Fruit fly (Drosophila melanogaster) whole organism, embryonic: ENCODE data around the gene CG7366.
A peak's percentile ranks its signal among the peaks of the same experiment; 100 is the strongest.

ENCODE experiments used
- CG10274 ChIP-seq: fragments of 200-800 bp; sonication (Bioruptor generic); optimal IDR thresholded peaks from 3 replicates; lab custom pipeline; 2017; ENCODE audit warnings: missing biosample characterization, mild to moderate bottlenecking, missing genetic modification characterization
- CG11398 ChIP-seq: fragments of 200-800 bp; sonication (Bioruptor generic); optimal IDR thresholded peaks from 2 replicates; lab custom pipeline; 2016; ENCODE audit warnings: missing biosample characterization, missing genetic modification characterization
- CG11504 ChIP-seq: fragments of 200-800 bp; sonication (Bioruptor generic); optimal IDR thresholded peaks from 3 replicates; lab custom pipeline; 2019; ENCODE audit warnings: missing biosample characterization, mild to moderate bottlenecking, missing genetic modification characterization, moderate library complexity
- CG11560 ChIP-seq: fragments of 200-800 bp; sonication (Bioruptor generic); IDR thresholded peaks from 3 replicates; pipeline ENCODE4 v1.3.6; 2022; ENCODE audit warnings: missing biosample characterization, missing genetic modification characterization
- CG12219 ChIP-seq: fragments of 200-800 bp; sonication (Bioruptor generic); optimal IDR thresholded peaks from 3 replicates; lab custom pipeline; 2018; ENCODE audit warnings: missing biosample characterization, mild to moderate bottlenecking, missing genetic modification characterization
- CG12744 ChIP-seq: fragments of 200-800 bp; sonication (Bioruptor generic); optimal IDR thresholded peaks from 2 replicates; lab custom pipeline; 2016; ENCODE audit warnings: missing biosample characterization, missing genetic modification characterization
- CG15269 ChIP-seq: fragments of 200-800 bp; sonication (Bioruptor generic); optimal IDR thresholded peaks from 2 replicates; lab custom pipeline; 2018; ENCODE audit warnings: missing biosample characterization, mild to moderate bottlenecking, missing genetic modification characterization, moderate library complexity
- CG15696 ChIP-seq: fragments of 200-800 bp; sonication (Bioruptor generic); optimal IDR thresholded peaks from 2 replicates; lab custom pipeline; 2019; ENCODE audit warnings: missing biosample characterization, mild to moderate bottlenecking, missing genetic modification characterization, moderate library complexity
- CG17361 ChIP-seq: fragments of 200-800 bp; sonication (Bioruptor generic); IDR thresholded peaks from 3 replicates; pipeline ENCODE4 v1.3.6; 2022; ENCODE audit warnings: missing biosample characterization, missing genetic modification characterization
- CG17912 ChIP-seq: fragments of 200-800 bp; sonication (Bioruptor generic); optimal IDR thresholded peaks from 2 replicates; lab custom pipeline; 2018; ENCODE audit warnings: missing biosample characterization, mild to moderate bottlenecking, missing genetic modification characterization
- CG2199 ChIP-seq: fragments of 200-800 bp; sonication (Bioruptor generic); IDR thresholded peaks from 3 replicates; pipeline ENCODE4 v1.3.6; 2022; ENCODE audit warnings: missing biosample characterization, missing genetic modification characterization
- CG2712 ChIP-seq: fragments of 200-800 bp; optimal IDR thresholded peaks from 3 replicates; lab custom pipeline; 2019; ENCODE audit warnings: missing biosample characterization, mild to moderate bottlenecking, missing genetic modification characterization, moderate library complexity
- CG3995 ChIP-seq: fragments of 200-800 bp; sonication (Bioruptor generic); optimal IDR thresholded peaks from 3 replicates; lab custom pipeline; 2016; ENCODE audit warnings: missing biosample characterization, missing genetic modification characterization
- CG6689 ChIP-seq: fragments of 200-800 bp; sonication (Bioruptor generic); IDR thresholded peaks from 2 replicates; pipeline ENCODE4 v1.3.6; 2022; ENCODE audit warnings: missing biosample characterization, missing genetic modification characterization
- CG8478 ChIP-seq: fragments of >200 bp; optimal IDR thresholded peaks from 2 replicates; lab custom pipeline; 2018
- Chrac-16 ChIP-seq: fragments of 200-800 bp; sonication (Bioruptor generic); optimal IDR thresholded peaks from 3 replicates; lab custom pipeline; 2016; ENCODE audit warnings: missing biosample characterization, missing genetic modification characterization
- CoRest ChIP-seq: fragments of 200-800 bp; sonication (Bioruptor generic); optimal IDR thresholded peaks from 3 replicates; lab custom pipeline; 2018; ENCODE audit warnings: missing biosample characterization, mild to moderate bottlenecking, missing genetic modification characterization, moderate library complexity
- Dfd ChIP-seq, 2 experiments: fragments of >200 bp; optimal IDR thresholded peaks; 2 replicates each; lab custom pipeline; 2017; ENCODE audit warnings: missing biosample characterization in 2 of 2, missing genetic modification characterization in 2 of 2
- Dip2 ChIP-seq: fragments of 200-800 bp; sonication (Bioruptor generic); IDR thresholded peaks from 2 replicates; pipeline ENCODE4 v1.3.6; 2022; ENCODE audit warnings: missing biosample characterization, missing genetic modification characterization
- Doc2 ChIP-seq: fragments of 200-800 bp; sonication (Bioruptor generic); IDR thresholded peaks from 2 replicates; pipeline ENCODE4 v1.3.6; 2022; ENCODE audit warnings: missing biosample characterization, missing genetic modification characterization
- Dref ChIP-seq: fragments of 200-800 bp; sonication (Bioruptor generic); IDR thresholded peaks from 2 replicates; pipeline ENCODE4 v1.3.6; 2022; ENCODE audit warnings: missing biosample characterization, missing genetic modification characterization
- E2f1 ChIP-seq: fragments of 200-800 bp; sonication (Bioruptor generic); IDR thresholded peaks from 2 replicates; pipeline ENCODE4 v1.3.6; 2022; ENCODE audit warnings: missing biosample characterization, missing genetic modification characterization
- GATAe ChIP-seq: fragments of 200-800 bp; sonication (Bioruptor generic); conservative IDR thresholded peaks from 2 replicates; pipeline ENCODE4 v1.3.6; 2022; ENCODE audit warnings: missing biosample characterization, missing genetic modification characterization
- HLH3B ChIP-seq: fragments of 200-800 bp; sonication (Bioruptor generic); IDR thresholded peaks from 2 replicates; pipeline ENCODE4 v1.3.6; 2022; ENCODE audit warnings: missing biosample characterization, missing genetic modification characterization
- Hey ChIP-seq: fragments of 200-800 bp; sonication (Bioruptor generic); optimal IDR thresholded peaks from 3 replicates; lab custom pipeline; 2018; ENCODE audit warnings: missing biosample characterization, mild to moderate bottlenecking, missing genetic modification characterization
- Hr3 ChIP-seq: fragments of 200-800 bp; sonication (Bioruptor generic); optimal IDR thresholded peaks from 3 replicates; lab custom pipeline; 2016; ENCODE audit warnings: missing biosample characterization, missing genetic modification characterization
- MESR4 ChIP-seq: fragments of 200-800 bp; sonication (Bioruptor generic); optimal IDR thresholded peaks from 2 replicates; lab custom pipeline; 2018; ENCODE audit warnings: missing biosample characterization, mild to moderate bottlenecking, missing genetic modification characterization, moderate library complexity
- Max ChIP-seq: fragments of 200-800 bp; sonication (Bioruptor generic); optimal IDR thresholded peaks from 2 replicates; lab custom pipeline; 2016; ENCODE audit warnings: missing biosample characterization, mild to moderate bottlenecking, missing genetic modification characterization
- Tbp ChIP-seq: fragments of >200 bp; optimal IDR thresholded peaks from 2 replicates; lab custom pipeline; 2018; ENCODE audit warnings: missing biosample characterization, missing genetic modification characterization
- Trl ChIP-seq, 3 experiments: fragments of >200 bp in 2 of 3; fragments of 200-800 bp in 1 of 3; sonication (Bioruptor generic) in 1 of 3; optimal IDR thresholded peaks; 2 replicates in 1 of 3; 3 replicates in 2 of 3; lab custom pipeline; 2016 to 2017; ENCODE audit warnings: missing biosample characterization in 1 of 3, missing genetic modification characterization in 1 of 3
- amos ChIP-seq: fragments of 200-800 bp; sonication (Bioruptor generic); IDR thresholded peaks from 2 replicates; pipeline ENCODE4 v1.3.6; 2022; ENCODE audit warnings: missing biosample characterization, missing genetic modification characterization; ENCODE audit not compliant: partially characterized antibody
- ato ChIP-seq: fragments of 200-800 bp; sonication (Bioruptor generic); IDR thresholded peaks from 2 replicates; pipeline ENCODE4 v1.3.6; 2022; ENCODE audit warnings: missing biosample characterization, missing genetic modification characterization; ENCODE audit not compliant: partially characterized antibody
- bab2 ChIP-seq: fragments of 200-800 bp; sonication (Bioruptor generic); optimal IDR thresholded peaks from 2 replicates; lab custom pipeline; 2016; ENCODE audit warnings: missing biosample characterization, missing genetic modification characterization
- cato ChIP-seq: fragments of 200-800 bp; sonication (Bioruptor generic); optimal IDR thresholded peaks from 2 replicates; lab custom pipeline; 2016; ENCODE audit warnings: missing biosample characterization, missing genetic modification characterization, borderline replicate concordance
- ci ChIP-seq: fragments of 200-800 bp; sonication (Bioruptor generic); IDR thresholded peaks from 3 replicates; pipeline ENCODE4 v1.3.6; 2022; ENCODE audit warnings: missing biosample characterization, missing genetic modification characterization
- dimm ChIP-seq: fragments of 200-800 bp; sonication (Bioruptor generic); IDR thresholded peaks from 2 replicates; pipeline ENCODE4 v1.3.6; 2022; ENCODE audit warnings: missing biosample characterization, missing genetic modification characterization
- dmrt99B ChIP-seq: fragments of 200-800 bp; sonication (Bioruptor generic); optimal IDR thresholded peaks from 2 replicates; lab custom pipeline; 2018; ENCODE audit warnings: missing biosample characterization, mild to moderate bottlenecking, missing genetic modification characterization, moderate library complexity
- ham ChIP-seq: fragments of 200-800 bp; sonication (Bioruptor generic); IDR thresholded peaks from 2 replicates; pipeline ENCODE4 v1.3.6; 2022; ENCODE audit warnings: missing biosample characterization, missing genetic modification characterization
- inv ChIP-seq: fragments of 200-800 bp; sonication (Bioruptor generic); IDR thresholded peaks from 2 replicates; pipeline ENCODE4 v1.3.6; 2022; ENCODE audit warnings: missing biosample characterization, missing genetic modification characterization; ENCODE audit not compliant: partially characterized antibody
- jigr1 ChIP-seq: fragments of 200-800 bp; sonication (Bioruptor generic); IDR thresholded peaks from 3 replicates; pipeline ENCODE4 v1.3.6; 2022; ENCODE audit warnings: missing biosample characterization, missing genetic modification characterization
- jumu ChIP-seq: fragments of 200-800 bp; sonication (Bioruptor generic); optimal IDR thresholded peaks from 3 replicates; lab custom pipeline; 2016; ENCODE audit warnings: missing biosample characterization, missing genetic modification characterization
- ken ChIP-seq: fragments of 200-800 bp; sonication (Bioruptor generic); IDR thresholded peaks from 3 replicates; pipeline ENCODE4 v1.3.6; 2022; ENCODE audit warnings: missing biosample characterization, missing genetic modification characterization
- lov ChIP-seq, 2 experiments: fragments of 200-800 bp in 1 of 2; fragments of >200 bp in 1 of 2; sonication (Bioruptor generic) in 1 of 2; IDR thresholded peaks in 1 of 2; optimal IDR thresholded peaks in 1 of 2; 2 replicates in 1 of 2; 3 replicates in 1 of 2; pipeline versions ENCODE4 v1.3.6 to Lab custom; 2017 to 2022; ENCODE audit warnings: missing biosample characterization in 1 of 2, missing genetic modification characterization in 1 of 2
- luna ChIP-seq: fragments of 200-800 bp; sonication (Bioruptor generic); optimal IDR thresholded peaks from 2 replicates; lab custom pipeline; 2016; ENCODE audit warnings: missing biosample characterization, missing genetic modification characterization
- sens ChIP-seq: fragments of 200-800 bp; sonication (Bioruptor generic); peaks from one replicate; lab custom pipeline; 2016; ENCODE audit warnings: missing biosample characterization, missing genetic modification characterization
- sens-2 ChIP-seq: fragments of 200-800 bp; sonication (Bioruptor generic); IDR thresholded peaks from 2 replicates; pipeline ENCODE4 v1.3.6; 2022; ENCODE audit warnings: missing biosample characterization, missing genetic modification characterization
- ssp ChIP-seq: fragments of 200-800 bp; sonication (Bioruptor generic); IDR thresholded peaks from 2 replicates; pipeline ENCODE4 v1.3.6; 2022; ENCODE audit warnings: missing biosample characterization, missing genetic modification characterization
- tll ChIP-seq, 2 experiments: fragments of 200-800 bp in 1 of 2; fragments of >200 bp in 1 of 2; sonication (Bioruptor generic) in 1 of 2; optimal IDR thresholded peaks; 2 replicates each; lab custom pipeline; 2017 to 2019; ENCODE audit warnings: missing biosample characterization in 2 of 2, missing genetic modification characterization in 2 of 2, mild to moderate bottlenecking in 1 of 2, moderate library complexity in 1 of 2
- zen ChIP-seq: fragments of 200-800 bp; sonication (Bioruptor generic); optimal IDR thresholded peaks from 3 replicates; lab custom pipeline; 2018; ENCODE audit warnings: missing biosample characterization, mild to moderate bottlenecking, missing genetic modification characterization, moderate library complexity

Gene CG7366

DNA sequence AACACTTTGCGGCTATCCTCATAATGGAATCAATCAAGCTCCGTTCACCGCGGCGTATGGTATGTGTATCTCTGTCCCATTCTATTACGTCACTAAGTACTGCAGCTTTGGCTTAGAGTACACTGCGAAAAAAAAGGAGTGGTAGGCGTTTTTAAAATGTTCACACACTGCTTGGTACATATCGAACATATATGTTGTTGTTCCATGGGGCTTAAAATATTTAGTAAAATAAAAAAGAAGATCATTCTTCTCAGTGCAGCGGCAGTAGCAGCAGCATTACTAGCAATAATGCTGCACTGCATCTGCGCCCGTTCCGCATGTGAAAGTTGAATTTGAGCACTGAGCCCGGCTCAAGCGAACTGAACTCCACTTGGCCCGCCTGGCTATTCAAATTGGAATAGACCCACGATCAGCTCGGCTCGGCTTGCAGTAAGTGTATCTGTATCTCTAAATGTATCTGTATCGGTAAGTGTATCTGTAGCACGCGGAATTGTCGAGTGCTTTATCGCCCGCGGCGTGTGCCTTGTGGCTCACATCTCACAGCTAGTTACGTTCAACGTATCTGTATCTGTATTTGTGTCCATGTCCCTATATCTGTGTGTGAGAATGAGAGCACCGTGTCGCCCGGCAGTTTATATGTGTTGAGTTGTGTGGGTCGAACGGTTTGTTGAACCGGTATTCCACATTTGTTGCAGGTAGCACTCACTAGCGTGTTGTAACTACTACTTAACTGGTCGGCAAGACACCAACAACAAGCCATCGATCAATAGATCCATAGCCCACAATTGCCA is 48.8 kb downstream of the CG7366 start (continued):
- TF ChIP-seq Dip2 (no peak), CG11560 (tag; lab: Robert Waterston, UW) (no peak), tll (GFP tag; optimal IDR thresholded peaks at IDR 0.05; lab: Kevin White, UChicago) (no peak), ham (GFP tag; lab: Robert Waterston, UW) (no peak), jumu (GFP tag; lab: Kevin White, UChicago) (peak; percentile 27), Hey (tag; lab: Kevin White, UChicago) (no peak), CG17361 (GFP tag; lab: Robert Waterston, UW) (0 out of 3 replicates have a peak, but pooled peaks have one; percentile 29), CG12219 (GFP tag; lab: Kevin White, UChicago) (peak; percentile 30), Max (GFP tag; lab: Kevin White, UChicago) (peak; percentile 29), Dref (GFP tag; lab: Robert Waterston, UW) (no peak), sens (GFP tag; lab: Kevin White, UChicago) (peak; percentile 92), GATAe (GFP tag; lab: Robert Waterston, UW) (no peak), CG15269 (tag; lab: Kevin White, UChicago) (peak; percentile 56), CG6689 (GFP tag; lab: Robert Waterston, UW) (peak; percentile 51), CG2199 (0 out of 3 replicates have a peak, but pooled peaks have one; percentile 15), Dfd (GFP tag; optimal IDR thresholded peaks at IDR 0.05; lab: Kevin White, UChicago) (no peak), CoRest (tag; lab: Kevin White, UChicago) (peak; percentile 60), CG8478 (lab: Kevin White, UChicago) (no peak), ci (GFP tag; lab: Robert Waterston, UW) (peak; percentile 91), CG10274 (GFP tag; lab: Kevin White, UChicago) (peak; percentile 31), CG15696 (tag; lab: Kevin White, UChicago) (no peak), CG2712 (tag; lab: Kevin White, UChicago) (peak; percentile 33), cato (GFP tag; lab: Kevin White, UChicago) (peak; percentile 45), ato (GFP tag; lab: Robert Waterston, UW) (no peak), CG3995 (GFP tag; lab: Kevin White, UChicago) (no peak), CG12744 (no peak), sens-2 (GFP tag; lab: Robert Waterston, UW) (no peak), CG11398 (GFP tag; lab: Kevin White, UChicago) (no peak), ssp (GFP tag; lab: Robert Waterston, UW) (peak; percentile 33; the same call in 1 of the 2 replicates), zen (tag; lab: Kevin White, UChicago) (no peak), lov (optimal IDR thresholded peaks at IDR 0.05; lab: Kevin White, UChicago) (no peak), lov (GFP tag; IDR thresholded peaks at IDR 0.05; lab: Robert Waterston, UW) (peak; percentile 73; the same call in 1 of the 3 replicates), Doc2 (GFP tag; lab: Robert Waterston, UW) (no peak), amos (no peak), CG17912 (GFP tag; lab: Kevin White, UChicago) (no peak), E2f1 (GFP tag; lab: Robert Waterston, UW) (no peak), Trl (optimal IDR thresholded peaks at IDR 0.05; lab: Kevin White, UChicago) (no peak), Trl (GFP tag; optimal IDR thresholded peaks at IDR 0.05; lab: Kevin White, UChicago) (no peak), luna (GFP tag; lab: Kevin White, UChicago) (no peak), inv (GFP tag; lab: Robert Waterston, UW) (no peak), MESR4 (no peak), dmrt99B (tag; lab: Kevin White, UChicago) (peak; percentile 80), ken (GFP tag; lab: Robert Waterston, UW) (peak; percentile 67), Chrac-16 (GFP tag; lab: Kevin White, UChicago) (peak; percentile 4), Hr3 (GFP tag; lab: Kevin White, UChicago) (peak; percentile 43), Tbp (no peak), CG11504 (tag; lab: Kevin White, UChicago) (peak; percentile 80), jigr1 (GFP tag; lab: Robert Waterston, UW) (no peak), dimm (GFP tag; lab: Robert Waterston, UW) (no peak), bab2 (GFP tag; lab: Kevin White, UChicago) (peak; percentile 54), HLH3B (peak; percentile 71)
